Worm (Caenorhabditis elegans): ENCODE measurements around the gene Y73C8B.2.

- TF ChIP-seq egl-27 (tag; optimal IDR thresholded peaks at IDR 0.05) (no peak), ceh-82 (tag; optimal IDR thresholded peaks at IDR 0.05) (no peak), lin-35 (GFP tag; optimal IDR thresholded peaks at IDR 0.05) (no peak), nhr-12 (tag; optimal IDR thresholded peaks at IDR 0.05) (no peak), tbx-2 (tag; optimal IDR thresholded peaks at IDR 0.05) (no peak), unc-86 (tag; optimal IDR thresholded peaks at IDR 0.05) (no peak), elt-3 (tag; optimal IDR thresholded peaks at IDR 0.05) (no peak), nhr-11 (tag; optimal IDR thresholded peaks at IDR 0.05) (no peak), pax-3 (tag; optimal IDR thresholded peaks at IDR 0.05) (no peak), C16A3.4 (tag; optimal IDR thresholded peaks at IDR 0.05) (no peak), unc-62 (GFP tag; optimal IDR thresholded peaks at IDR 0.05) (no peak), snpc-4 (tag; optimal IDR thresholded peaks at IDR 0.05) (no peak), ztf-11 (tag; optimal IDR thresholded peaks at IDR 0.05) (no peak)
Measured at ce11 chrV:3165438-3165837, 29.4 kb downstream of the Y73C8B.2 start, which contains the start of gene C36C5.14.

Measured in whole organism, L1 larva.